Worm (Caenorhabditis elegans) whole organism, late embryonic: ENCODE measurements around the gene srh-270.

Experiments used
- C08G9.2 ChIP-seq: sonication (generic microtip); optimal IDR thresholded peaks from 2 replicates; lab custom pipeline; 2016; ENCODE audit warnings: mild to moderate bottlenecking, missing genetic modification characterization, moderate library complexity, missing compliant biosample characterization
- C38D4.7 ChIP-seq: fragments of 200-800 bp; sonication (Bioruptor generic); optimal IDR thresholded peaks from 2 replicates; lab custom pipeline; 2018; ENCODE audit warnings: mild to moderate bottlenecking, missing genetic modification characterization, moderate library complexity, missing compliant biosample characterization
- K09A11.1 ChIP-seq: sonication (generic microtip); optimal IDR thresholded peaks from 2 replicates; lab custom pipeline; 2017; ENCODE audit warnings: antibody characterized with exemption, mild to moderate bottlenecking, missing genetic modification characterization, missing compliant biosample characterization; ENCODE audit not compliant: insufficient read depth
- Y22D7AL.16 ChIP-seq: sonication (generic microtip); optimal IDR thresholded peaks from 2 replicates; lab custom pipeline; 2016; ENCODE audit warnings: missing genetic modification characterization, missing compliant biosample characterization
- ceh-19 ChIP-seq: fragments of 200-800 bp; sonication (Bioruptor generic); optimal IDR thresholded peaks from 2 replicates; lab custom pipeline; 2018; ENCODE audit warnings: mild to moderate bottlenecking, missing genetic modification characterization, missing compliant biosample characterization
- ceh-30 ChIP-seq: fragments of 150-350 bp; optimal IDR thresholded peaks from 2 replicates; lab custom pipeline; 2014; ENCODE audit warnings: missing biosample characterization, missing genetic modification characterization
- ceh-31 ChIP-seq: sonication (generic microtip); optimal IDR thresholded peaks from 2 replicates; lab custom pipeline; 2016; ENCODE audit warnings: missing genetic modification characterization, missing compliant biosample characterization
- ceh-34 ChIP-seq: sonication (generic microtip); optimal IDR thresholded peaks from 2 replicates; lab custom pipeline; 2016; ENCODE audit warnings: mild to moderate bottlenecking, missing genetic modification characterization, missing compliant biosample characterization
- ceh-6 ChIP-seq: fragments of 200-800 bp; sonication (Bioruptor generic); optimal IDR thresholded peaks from 2 replicates; lab custom pipeline; 2018; ENCODE audit warnings: mild to moderate bottlenecking, missing genetic modification characterization, missing compliant biosample characterization
- che-1 ChIP-seq: sonication (generic microtip); optimal IDR thresholded peaks from 2 replicates; lab custom pipeline; 2016; ENCODE audit warnings: mild to moderate bottlenecking, missing genetic modification characterization, missing compliant biosample characterization
- dmd-4 ChIP-seq: sonication (generic microtip); optimal IDR thresholded peaks from 2 replicates; lab custom pipeline; 2016; ENCODE audit warnings: borderline replicate concordance, missing genetic modification characterization, missing compliant biosample characterization
- dve-1 ChIP-seq: sonication (generic microtip); optimal IDR thresholded peaks from 2 replicates; lab custom pipeline; 2017; ENCODE audit warnings: antibody characterized with exemption, mild to moderate bottlenecking, missing genetic modification characterization, missing compliant biosample characterization
- elt-4 ChIP-seq: sonication (generic microtip); optimal IDR thresholded peaks from 2 replicates; lab custom pipeline; 2016; ENCODE audit warnings: missing genetic modification characterization, missing compliant biosample characterization
- ets-4 ChIP-seq: sonication (generic microtip); optimal IDR thresholded peaks from 2 replicates; lab custom pipeline; 2016; ENCODE audit warnings: missing genetic modification characterization, missing compliant biosample characterization
- eyg-1 ChIP-seq: sonication (generic microtip); optimal IDR thresholded peaks from 2 replicates; lab custom pipeline; 2016; ENCODE audit warnings: missing genotype, missing genetic modification characterization, missing compliant biosample characterization
- fkh-6 ChIP-seq: sonication (generic microtip); optimal IDR thresholded peaks from 2 replicates; lab custom pipeline; 2016; ENCODE audit warnings: missing genetic modification characterization, missing compliant biosample characterization
- hlh-13 ChIP-seq: fragments of 200-800 bp; sonication (Bioruptor generic); optimal IDR thresholded peaks from 2 replicates; lab custom pipeline; 2018; ENCODE audit warnings: mild to moderate bottlenecking, missing genetic modification characterization, missing compliant biosample characterization
- hlh-30 ChIP-seq: sonication (generic microtip); optimal IDR thresholded peaks from 2 replicates; lab custom pipeline; 2017; ENCODE audit warnings: antibody characterized with exemption, missing genetic modification characterization, missing compliant biosample characterization; ENCODE audit not compliant: insufficient read depth
- hlh-8 ChIP-seq: sonication (generic microtip); optimal IDR thresholded peaks from 2 replicates; lab custom pipeline; 2016; ENCODE audit warnings: missing genotype, missing genetic modification characterization, missing compliant biosample characterization
- lim-6 ChIP-seq: sonication (generic microtip); optimal IDR thresholded peaks from 2 replicates; lab custom pipeline; 2016; ENCODE audit warnings: missing genetic modification characterization, missing compliant biosample characterization
- lin-11 ChIP-seq: fragments of 200-800 bp; sonication (Bioruptor generic); optimal IDR thresholded peaks from 2 replicates; lab custom pipeline; 2018; ENCODE audit warnings: mild to moderate bottlenecking, missing genetic modification characterization, missing compliant biosample characterization
- mec-3 ChIP-seq: sonication (generic microtip); optimal IDR thresholded peaks from 2 replicates; lab custom pipeline; 2016; ENCODE audit warnings: borderline replicate concordance, missing genetic modification characterization, missing compliant biosample characterization
- nfya-1 ChIP-seq: sonication (generic microtip); optimal IDR thresholded peaks from 2 replicates; lab custom pipeline; 2017; ENCODE audit warnings: missing genetic modification characterization, mild to moderate bottlenecking, missing compliant biosample characterization, antibody characterized with exemption, moderate library complexity
- nhr-11 ChIP-seq: fragments of 150-350 bp; optimal IDR thresholded peaks from 2 replicates; lab custom pipeline; 2014; ENCODE audit warnings: missing biosample characterization, missing genetic modification characterization
- npax-4 ChIP-seq: sonication (generic microtip); optimal IDR thresholded peaks from 2 replicates; lab custom pipeline; 2016; ENCODE audit warnings: missing genetic modification characterization, missing compliant biosample characterization
- pha-4 ChIP-seq: fragments of 150-350 bp; optimal IDR thresholded peaks from 2 replicates; lab custom pipeline; 2018; ENCODE audit warnings: missing biosample characterization, missing genetic modification reagents, missing genetic modification characterization
- pros-1 ChIP-seq: fragments of 150-350 bp; optimal IDR thresholded peaks from 2 replicates; lab custom pipeline; 2014; ENCODE audit warnings: missing biosample characterization, missing genetic modification reagents, missing genetic modification characterization
- ref-2 ChIP-seq: sonication (generic microtip); optimal IDR thresholded peaks from 2 replicates; lab custom pipeline; 2016; ENCODE audit warnings: missing genetic modification characterization, missing compliant biosample characterization
- sdc-2 ChIP-seq: sonication (generic microtip); optimal IDR thresholded peaks from 2 replicates; lab custom pipeline; 2016; ENCODE audit warnings: missing genotype, missing genetic modification characterization, missing compliant biosample characterization
- syd-9 ChIP-seq: sonication (generic microtip); optimal IDR thresholded peaks from 2 replicates; lab custom pipeline; 2016; ENCODE audit warnings: mild to moderate bottlenecking, missing genetic modification characterization, moderate library complexity, missing compliant biosample characterization
- tbx-2 ChIP-seq: sonication (generic microtip); optimal IDR thresholded peaks from 2 replicates; lab custom pipeline; 2016; ENCODE audit warnings: missing genetic modification characterization, missing compliant biosample characterization
- unc-42 ChIP-seq: sonication (generic microtip); optimal IDR thresholded peaks from 2 replicates; lab custom pipeline; 2016; ENCODE audit warnings: missing genotype, missing genetic modification characterization, missing compliant biosample characterization
- unc-55 ChIP-seq: sonication (generic microtip); optimal IDR thresholded peaks from 2 replicates; lab custom pipeline; 2017; ENCODE audit warnings: missing biosample characterization, missing genetic modification reagents, missing genetic modification characterization

Gene srh-270

DNA sequence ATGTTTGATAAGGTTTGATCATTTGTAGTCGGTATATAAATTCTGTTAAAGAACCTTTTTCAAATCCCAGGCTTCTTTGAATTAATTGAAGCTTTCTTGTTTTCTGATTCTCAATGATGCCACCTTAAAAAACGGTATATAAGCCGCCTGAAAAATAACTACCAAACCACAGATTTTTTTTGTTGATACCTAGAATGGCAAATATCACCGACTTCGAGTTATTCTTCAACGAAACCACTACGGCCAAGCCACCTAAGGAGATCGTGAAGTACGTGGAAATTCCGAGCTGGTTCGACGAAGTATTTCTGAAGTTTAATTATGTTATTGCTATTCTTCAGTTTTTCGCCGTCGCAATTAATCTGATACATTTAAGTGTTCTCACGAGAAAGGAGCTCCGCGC is 30.6 kb downstream of the srh-270 start, which contains the start of gene srw-2:
Gene srw-2 (plus strand): TSS at position 62 of the 400 bp plus-strand sequence.
- no peak for TF ChIP-seq hlh-13 (GFP tag; lab: Kevin White, UChicago)
- no peak for TF ChIP-seq ceh-31 (tag; lab: Kevin White, UChicago)
- no peak for TF ChIP-seq C08G9.2 (tag; lab: Kevin White, UChicago)
- TF ChIP-seq ets-4 (tag; lab: Kevin White, UChicago): no peak
- no peak for TF ChIP-seq hlh-8 (tag; lab: Kevin White, UChicago)
- no peak for TF ChIP-seq C38D4.7
- no peak for TF ChIP-seq nhr-11 (tag; lab: Kevin White, UChicago)
- TF ChIP-seq ceh-34 (tag; lab: Kevin White, UChicago): no peak
- no peak for TF ChIP-seq eyg-1 (tag; lab: Kevin White, UChicago)
- no peak for TF ChIP-seq syd-9
- TF ChIP-seq Y22D7AL.16 (tag; lab: Kevin White, UChicago): no peak
- TF ChIP-seq ceh-6 (GFP tag; lab: Kevin White, UChicago): no peak
- no peak for TF ChIP-seq ceh-19
- TF ChIP-seq tbx-2 (tag; lab: Kevin White, UChicago): no peak
- no peak for TF ChIP-seq elt-4
- TF ChIP-seq lin-11 (tag; lab: Kevin White, UChicago): no peak
- no peak for TF ChIP-seq K09A11.1 (tag; lab: Kevin White, UChicago)
- no peak for TF ChIP-seq mec-3 (tag; lab: Kevin White, UChicago)

DNA sequence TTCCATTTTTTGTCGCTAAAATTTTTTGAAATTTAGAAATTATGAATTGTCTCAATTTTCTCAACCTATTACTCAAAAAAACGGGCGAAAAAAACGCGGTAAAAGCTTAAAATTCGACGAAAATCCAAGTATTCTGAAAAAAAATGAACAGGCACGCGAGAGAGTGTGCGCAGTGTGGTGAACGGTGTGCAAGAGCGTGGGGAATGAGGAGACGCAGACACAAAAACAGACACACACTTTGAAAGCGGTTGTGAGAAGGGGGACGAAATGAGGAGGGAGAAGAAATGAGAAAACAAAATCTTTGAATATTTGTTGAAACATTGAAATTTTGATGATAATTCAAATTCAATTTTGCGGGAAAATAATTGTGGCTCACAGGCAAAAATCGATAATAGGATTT is 34.6 kb downstream of the srh-270 start, which contains the start of gene T03D3.5:
Gene T03D3.5 (minus strand): TSS at position 21 of the 400 bp plus-strand sequence.
- TF ChIP-seq pros-1 (tag; lab: Kevin White, UChicago) (no peak), unc-42 (peak; percentile 1)

DNA sequence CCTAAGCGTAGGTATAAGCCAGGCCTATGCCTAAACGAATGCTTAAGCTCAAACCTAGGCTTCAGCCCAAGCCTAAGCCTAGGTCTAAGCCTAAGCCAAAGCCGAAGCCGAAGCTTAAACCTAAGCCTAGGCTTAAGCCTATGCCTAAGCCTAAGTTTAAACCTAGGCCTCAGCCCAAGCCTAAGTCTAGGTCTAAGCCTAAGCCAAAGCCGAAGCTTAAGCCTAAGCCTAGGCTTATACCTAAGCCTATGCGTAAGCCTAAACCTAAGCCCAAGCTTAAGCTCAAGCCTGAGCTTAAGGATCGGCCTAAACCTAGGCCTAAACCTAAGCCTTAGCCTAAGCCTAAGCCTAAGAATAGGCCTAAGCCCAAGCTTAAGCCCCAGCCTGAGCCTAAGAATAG is 35.4 kb downstream of the srh-270 start:
- TF ChIP-seq npax-4 (tag; lab: Kevin White, UChicago) (no peak), dve-1 (tag; lab: Kevin White, UChicago) (peak; percentile 85), lim-6 (tag; lab: Kevin White, UChicago) (no peak)

DNA sequence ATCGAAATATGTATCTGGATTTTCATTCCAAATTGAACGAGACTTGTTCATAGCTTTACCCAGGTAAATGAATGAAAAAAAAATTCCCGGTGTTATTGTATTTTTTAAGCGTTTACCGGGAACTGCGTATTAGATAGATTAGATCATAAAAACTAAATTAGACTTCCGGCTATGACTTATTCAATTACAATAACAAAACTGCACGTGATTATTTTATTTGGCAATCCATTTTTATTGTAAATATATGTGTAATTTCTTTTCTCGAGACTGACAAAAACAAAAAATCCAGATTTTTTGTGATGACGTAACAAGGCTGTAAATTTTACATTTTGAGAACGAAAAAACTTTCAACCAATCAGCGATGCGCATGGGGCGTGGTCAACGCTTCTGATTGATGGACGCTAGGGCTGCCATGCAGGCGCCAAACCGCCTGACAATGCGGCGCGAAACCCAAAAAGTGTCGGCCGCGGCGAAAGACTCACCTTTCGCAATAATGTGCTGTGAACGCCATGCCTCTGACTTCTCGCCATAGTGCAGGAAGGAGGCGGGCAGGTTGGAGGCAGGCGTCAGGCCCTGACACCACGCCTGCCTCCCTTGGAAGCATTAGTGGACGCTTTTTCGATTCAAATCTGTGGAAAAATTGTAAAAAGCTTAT is 39.7 kb downstream of the srh-270 start, which contains the start of gene srh-36:
Gene srh-36 (minus strand): TSS at position 51 of the 655 bp plus-strand sequence.
- no peak for TF ChIP-seq unc-55 (GFP tag; lab: Kevin White, UChicago)
- no peak for TF ChIP-seq ceh-30 (tag; lab: Kevin White, UChicago)
- no peak for TF ChIP-seq pha-4
- no peak for TF ChIP-seq ceh-19
- TF ChIP-seq fkh-6 (tag; lab: Kevin White, UChicago): no peak
- TF ChIP-seq ceh-6 (GFP tag; lab: Kevin White, UChicago): no peak
- TF ChIP-seq pros-1 (tag; lab: Kevin White, UChicago): no peak
- no peak for TF ChIP-seq eyg-1 (tag; lab: Kevin White, UChicago)
- no peak for TF ChIP-seq hlh-30 (tag; lab: Kevin White, UChicago)
- TF ChIP-seq sdc-2 (tag; lab: Kevin White, UChicago): no peak
- TF ChIP-seq nfya-1 (tag; lab: Kevin White, UChicago): no peak
- TF ChIP-seq dmd-4 (tag; lab: Kevin White, UChicago): no peak
- TF ChIP-seq ceh-31 (tag; lab: Kevin White, UChicago): no peak
- no peak for TF ChIP-seq hlh-8 (tag; lab: Kevin White, UChicago)
- no peak for TF ChIP-seq che-1 (tag; lab: Kevin White, UChicago)
- no peak for TF ChIP-seq ref-2 (tag; lab: Kevin White, UChicago)
